Fruit fly (Drosophila melanogaster): Measurements from ENCODE around the gene CG4887.

The CG4887 gene

dm6 chr2L:1147656-1148055 is 25.2 kb upstream of the CG4887 start (continued):
- TF ChIP-seq CG10274 (GFP tag; optimal IDR thresholded peaks at IDR 0.05) = no peak
- 0 out of 4 replicates have a peak, but pooled peaks have one; percentile 58 for TF ChIP-seq chinmo (GFP tag; IDR thresholded peaks at IDR 0.05; ENCODE audit: partially characterized antibody)
- no peak for TF ChIP-seq CG14710 (tag; optimal IDR thresholded peaks at IDR 0.05)
- peak; percentile 33 for TF ChIP-seq Sry-δ (GFP tag; optimal IDR thresholded peaks at IDR 0.05)
- TF ChIP-seq CG8359 (GFP tag; optimal IDR thresholded peaks at IDR 0.05; ENCODE audit: borderline replicate concordance) = no peak
- peak; percentile 90 for TF ChIP-seq E2f2 (GFP tag; IDR thresholded peaks at IDR 0.05)
- peak; percentile 64 for TF ChIP-seq unc-4 (GFP tag; IDR thresholded peaks at IDR 0.05; ENCODE audit: partially characterized antibody)
- no peak for TF ChIP-seq sr (GFP tag; IDR thresholded peaks at IDR 0.05)
- TF ChIP-seq ham (GFP tag; IDR thresholded peaks at IDR 0.05) = no peak
- no peak for TF ChIP-seq CG8765 (GFP tag; IDR thresholded peaks at IDR 0.05)
- no peak for TF ChIP-seq CG14667 (GFP tag; IDR thresholded peaks at IDR 0.05)
- TF ChIP-seq Asciz (GFP tag; optimal IDR thresholded peaks at IDR 0.05) = no peak
- TF ChIP-seq CG2129 (GFP tag; IDR thresholded peaks at IDR 0.05; ENCODE audit: partially characterized antibody) = 0 out of 2 replicates have a peak, but pooled peaks have one; percentile 19
- TF ChIP-seq dmrt99B (tag; optimal IDR thresholded peaks at IDR 0.05) = no peak
- TF ChIP-seq ranshi (GFP tag; IDR thresholded peaks at IDR 0.05) = no peak
- TF ChIP-seq Dll (GFP tag; IDR thresholded peaks at IDR 0.05; ENCODE audit: partially characterized antibody) = peak; percentile 72
- peak; percentile 86 for TF ChIP-seq zen2 (GFP tag; IDR thresholded peaks at IDR 0.05; ENCODE audit: partially characterized antibody)
- TF ChIP-seq CG1602 (GFP tag; optimal IDR thresholded peaks at IDR 0.05) = no peak
- no peak for TF ChIP-seq CG4360 (GFP tag; IDR thresholded peaks at IDR 0.05)
- TF ChIP-seq Oli (tag; optimal IDR thresholded peaks at IDR 0.05) = no peak
- 0 out of 3 replicates have a peak, but pooled peaks have one; percentile 8 for TF ChIP-seq knrl (GFP tag; IDR thresholded peaks at IDR 0.05; ENCODE audit: partially characterized antibody)
- TF ChIP-seq CG8388 (GFP tag; optimal IDR thresholded peaks at IDR 0.05) = no peak
- peak in 1 of 2 experiments; percentile 83 for TF ChIP-seq crp (GFP tag; optimal IDR thresholded peaks at IDR 0.05)
- no peak for TF ChIP-seq al (GFP tag; IDR thresholded peaks at IDR 0.05)
- 0 out of 3 replicates have a peak, but pooled peaks have one; percentile 47 for TF ChIP-seq CG6791 (GFP tag; IDR thresholded peaks at IDR 0.05; ENCODE audit: partially characterized antibody)
- TF ChIP-seq zfh2 (GFP tag; optimal IDR thresholded peaks at IDR 0.05) = no peak
- TF ChIP-seq CG34376 (GFP tag; optimal IDR thresholded peaks at IDR 0.05) = no peak
- peak; percentile 70 for TF ChIP-seq MBD-R2 (GFP tag; IDR thresholded peaks at IDR 0.05)
- TF ChIP-seq CG10321 (GFP tag; IDR thresholded peaks at IDR 0.05) = no peak
- TF ChIP-seq tin (GFP tag; optimal IDR thresholded peaks at IDR 0.05) = no peak
- no peak for TF ChIP-seq pan (optimal IDR thresholded peaks at IDR 0.05)
- no peak for TF ChIP-seq pan (GFP tag; optimal IDR thresholded peaks at IDR 0.05 in 1 of 2, IDR thresholded peaks at IDR 0.05 in 1 of 2)
- TF ChIP-seq fd3F (GFP tag; optimal IDR thresholded peaks at IDR 0.05) = no peak
- TF ChIP-seq CG12299 (tag; optimal IDR thresholded peaks at IDR 0.05) = no peak
- peak; percentile 19 for TF ChIP-seq CG15601 (tag; optimal IDR thresholded peaks at IDR 0.05)
- TF ChIP-seq nerfin-2 (GFP tag; IDR thresholded peaks at IDR 0.05; ENCODE audit: partially characterized antibody) = peak; percentile 74; the same call in 1 of the 2 replicates
- peak; percentile 69 for TF ChIP-seq Dref (GFP tag; IDR thresholded peaks at IDR 0.05)
- no peak for TF ChIP-seq ewg (GFP tag; optimal IDR thresholded peaks at IDR 0.05)
- no peak for TF ChIP-seq Poxn (GFP tag; IDR thresholded peaks at IDR 0.05)
- no peak for TF ChIP-seq CG31388 (GFP tag; optimal IDR thresholded peaks at IDR 0.05)
- no peak for TF ChIP-seq tll (GFP tag; optimal IDR thresholded peaks at IDR 0.05)
- peak; percentile 70 for TF ChIP-seq CG2116 (GFP tag; optimal IDR thresholded peaks at IDR 0.05)
- TF ChIP-seq ato (GFP tag; IDR thresholded peaks at IDR 0.05; ENCODE audit: partially characterized antibody) = peak; percentile 31; the same call in 1 of the 2 replicates
- TF ChIP-seq dati (GFP tag; IDR thresholded peaks at IDR 0.05) = no peak
- no peak for TF ChIP-seq CG17186 (GFP tag; optimal IDR thresholded peaks at IDR 0.05)
- TF ChIP-seq hb (GFP tag; IDR thresholded peaks at IDR 0.05; ENCODE audit: partially characterized antibody) = peak; percentile 65; the same call in 1 of the 3 replicates
- peak in 1 of 2 experiments; percentile 69 for TF ChIP-seq Pdp1 (GFP tag; optimal IDR thresholded peaks at IDR 0.05)
- peak; percentile 46; the same call in 1 of the 3 replicates for TF ChIP-seq vnd (GFP tag; IDR thresholded peaks at IDR 0.05; ENCODE audit: partially characterized antibody)
- TF ChIP-seq CG11560 (tag; IDR thresholded peaks at IDR 0.05) = no peak
